Fruit fly (Drosophila melanogaster): Measurements from ENCODE around the gene CG13123.

dm6 chr2L:9763212-9763869, 29.6 kb downstream of the CG13123 start, which contains the start of the genes Taf11 and und:
- no peak for TF ChIP-seq psq (optimal IDR thresholded peaks at IDR 0.05)
- no peak for TF ChIP-seq Sin3A (optimal IDR thresholded peaks at IDR 0.05)
- TF ChIP-seq ttk (optimal IDR thresholded peaks at IDR 0.05) = no peak
- TF ChIP-seq h (optimal IDR thresholded peaks at IDR 0.05) = no peak
- no peak for TF ChIP-seq Myc (optimal IDR thresholded peaks at IDR 0.05)
- TF ChIP-seq insv (optimal IDR thresholded peaks at IDR 0.05) = no peak

Data from Kc167 (cell line).